Worm (Caenorhabditis elegans) whole organism, midembryonic: ENCODE results near the gene C55A6.6.
"Not testable (repeated sequence)": the region's sequence is repeated elsewhere in the genome, so short reads cannot be mapped to it uniquely, and the experiment has no call there.

ENCODE experiments used
- T22C8.4 ChIP-seq: fragments of 200-800 bp; sonication (Bioruptor generic); IDR thresholded peaks from 2 replicates; pipeline ENCODE4 v1.3.6; 2022; ENCODE audit warnings: missing genetic modification characterization, missing compliant biosample characterization
- flt-1 ChIP-seq: fragments of 200-800 bp; sonication (Bioruptor generic); IDR thresholded peaks from 2 replicates; pipeline ENCODE4 v1.3.6; 2022; ENCODE audit warnings: missing genetic modification characterization, missing compliant biosample characterization
- klf-2 ChIP-seq: fragments of 200-800 bp; sonication (Bioruptor generic); conservative IDR thresholded peaks from 2 replicates; pipeline ENCODE4 v1.3.6; 2022; ENCODE audit warnings: missing genetic modification reagents, missing genetic modification characterization, missing compliant biosample characterization
- med-1 ChIP-seq: sonication (generic microtip); optimal IDR thresholded peaks from 2 replicates; lab custom pipeline; 2017; ENCODE audit warnings: missing genetic modification characterization, mild to moderate bottlenecking, missing compliant biosample characterization, antibody characterized with exemption, missing genetic modification reagents; ENCODE audit not compliant: insufficient read depth
- ref-1 ChIP-seq: fragments of 200-800 bp; sonication (Bioruptor generic); conservative IDR thresholded peaks from 2 replicates; pipeline ENCODE4 v1.3.6; 2022; ENCODE audit warnings: missing genetic modification reagents, missing genetic modification characterization, missing compliant biosample characterization
- tab-1 ChIP-seq: fragments of 200-800 bp; sonication (Bioruptor generic); IDR thresholded peaks from 2 replicates; pipeline ENCODE4 v1.3.6; 2022; ENCODE audit warnings: missing genetic modification characterization, missing compliant biosample characterization
- ztf-23 ChIP-seq: fragments of 200-800 bp; sonication (Bioruptor generic); IDR thresholded peaks from 2 replicates; pipeline ENCODE4 v1.3.6; 2022; ENCODE audit warnings: missing genetic modification reagents, missing genetic modification characterization, missing compliant biosample characterization
- ztf-29 ChIP-seq: fragments of 200-800 bp; sonication (Bioruptor generic); IDR thresholded peaks from 2 replicates; pipeline ENCODE4 v1.3.6; 2022; ENCODE audit warnings: missing genetic modification reagents, missing genetic modification characterization, missing compliant biosample characterization

- not testable (repeated sequence) for TF ChIP-seq ztf-23; ztf-29; ref-1; tab-1; med-1 (GFP tag; lab: Kevin White, UChicago); T22C8.4 (GFP tag; lab: Robert Waterston, UW); flt-1 (GFP tag; lab: Robert Waterston, UW); klf-2 (GFP tag; lab: Robert Waterston, UW)
These were observed 30.9 kb downstream of the C55A6.6 start, which contains the start of gene col-157 for ce11 chrV:11483580-11484092.
